Worm (Caenorhabditis elegans): Measurements from ENCODE around the gene fbxa-62.

DNA sequence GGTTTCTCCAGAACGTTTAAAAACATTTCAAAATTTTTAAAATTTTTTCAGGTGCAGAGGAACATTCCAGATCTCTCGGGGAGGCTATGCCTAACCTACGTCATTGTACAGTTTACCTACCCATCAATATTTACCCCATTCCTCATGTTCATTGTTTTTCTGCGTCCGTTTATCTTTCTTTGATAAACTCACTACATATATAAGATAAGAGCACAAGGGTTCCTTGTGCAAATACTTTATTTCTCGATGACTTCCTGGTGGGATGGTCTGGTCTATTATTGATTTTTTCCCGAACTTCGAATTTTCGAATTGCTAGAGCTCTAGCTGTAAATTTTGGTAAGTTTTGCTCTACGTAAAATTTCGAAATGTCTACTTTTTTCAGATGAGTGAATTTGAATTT lies 5.9 kb downstream of the fbxa-62 start:
- TF ChIP-seq pha-4 (tag; optimal IDR thresholded peaks at IDR 0.05) (no peak), him-1 (tag; optimal IDR thresholded peaks at IDR 0.05) (no peak), ama-1 (optimal IDR thresholded peaks at IDR 0.05) (no peak), ama-1 (GFP tag; optimal IDR thresholded peaks at IDR 0.05) (no peak), egl-44 (GFP tag; IDR thresholded peaks at IDR 0.05) (no peak), snpc-4 (GFP tag; optimal IDR thresholded peaks at IDR 0.05) (no peak), snpc-4 (tag; optimal IDR thresholded peaks at IDR 0.05) (no peak), C06A6.2 (GFP tag; conservative IDR thresholded peaks at IDR 0.05) (no peak), sptf-2 (GFP tag; optimal IDR thresholded peaks at IDR 0.05) (no peak), attf-3 (GFP tag; conservative IDR thresholded peaks at IDR 0.05) (no peak), snpc-1.3 (tag; optimal IDR thresholded peaks at IDR 0.05; ENCODE audit: insufficient read depth) (no peak), F22D6.2 (tag; optimal IDR thresholded peaks at IDR 0.05) (no peak)

Data from whole organism, young adult.